Worm (Caenorhabditis elegans): ENCODE data around the gene W09D6.5.

W09D6.5 gene

DNA sequence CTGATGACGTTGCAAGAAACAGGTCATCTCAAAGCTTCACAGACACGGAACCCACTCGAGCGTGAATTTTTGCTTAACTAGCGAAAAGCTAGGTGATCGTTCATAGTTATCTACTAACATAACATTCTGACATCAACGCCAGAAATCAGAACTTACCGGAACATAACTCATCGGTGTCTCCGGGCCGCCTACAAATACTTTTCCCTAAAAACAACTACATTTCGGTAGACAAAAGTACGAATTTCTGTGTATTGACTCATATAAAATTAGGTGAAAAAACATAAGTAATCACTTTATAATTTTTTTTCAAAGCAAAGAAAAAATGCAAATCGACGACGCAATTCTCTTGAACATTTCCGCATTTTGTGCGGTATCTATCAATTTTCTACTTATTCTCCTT, 14.1 kb upstream of the W09D6.5 start, which contains the start of gene str-261:
str-261 (plus strand) TSS at position 301 of the 400 bp plus-strand sequence.
- no peak for TF ChIP-seq nhr-76 (tag; optimal IDR thresholded peaks at IDR 0.05)
- no peak for TF ChIP-seq nhr-237 (tag; optimal IDR thresholded peaks at IDR 0.05)
- TF ChIP-seq blmp-1 (tag; optimal IDR thresholded peaks at IDR 0.05): no peak
- no peak for TF ChIP-seq sptf-1 (tag; optimal IDR thresholded peaks at IDR 0.05)
- TF ChIP-seq M03D4.4 (tag; optimal IDR thresholded peaks at IDR 0.05): no peak

DNA sequence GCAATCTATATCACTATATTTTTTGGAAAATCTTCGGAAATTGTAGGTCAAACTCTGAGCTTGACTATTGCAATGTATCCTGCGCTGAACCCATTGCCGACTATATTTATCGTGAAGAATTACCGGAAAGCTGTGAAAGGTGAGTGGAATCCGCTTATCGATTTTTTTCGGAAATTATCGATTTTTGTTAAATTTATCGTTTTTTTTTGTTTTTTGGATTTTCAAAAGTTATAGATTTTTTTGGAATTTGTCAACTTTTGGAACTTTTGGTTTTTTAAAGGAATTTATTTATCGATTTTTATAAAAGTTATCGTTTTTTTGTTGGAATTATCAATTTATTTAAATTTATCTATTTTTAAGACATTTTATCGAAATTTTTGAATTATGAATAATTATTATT, 11.5 kb upstream of the W09D6.5 start:
- TF ChIP-seq ztf-11 (tag; optimal IDR thresholded peaks at IDR 0.05) (no peak), sptf-1 (tag; optimal IDR thresholded peaks at IDR 0.05) (no peak), drap-1 (GFP tag; optimal IDR thresholded peaks at IDR 0.05) (no peak), ceh-39 (tag; optimal IDR thresholded peaks at IDR 0.05) (no peak), tbx-8 (GFP tag; optimal IDR thresholded peaks at IDR 0.05) (no peak), ceh-43 (GFP tag; optimal IDR thresholded peaks at IDR 0.05) (no peak), ceh-83 (GFP tag; optimal IDR thresholded peaks at IDR 0.05) (no peak), blmp-1 (tag; optimal IDR thresholded peaks at IDR 0.05) (no peak), hlh-1 (tag; optimal IDR thresholded peaks at IDR 0.05) (no peak), lin-13 (tag; optimal IDR thresholded peaks at IDR 0.05) (no peak), nhr-76 (tag; optimal IDR thresholded peaks at IDR 0.05) (no peak), sem-2 (GFP tag; optimal IDR thresholded peaks at IDR 0.05) (no peak), mep-1 (tag; optimal IDR thresholded peaks at IDR 0.05) (no peak), cnd-1 (tag; optimal IDR thresholded peaks at IDR 0.05) (no peak), bed-3 (GFP tag; optimal IDR thresholded peaks at IDR 0.05) (no peak), flh-1 (GFP tag; optimal IDR thresholded peaks at IDR 0.05) (no peak), unc-120 (tag; optimal IDR thresholded peaks at IDR 0.05; ENCODE audit: poor library complexity, severe bottlenecking) (no peak), nhr-28 (tag; optimal IDR thresholded peaks at IDR 0.05) (no peak)

DNA sequence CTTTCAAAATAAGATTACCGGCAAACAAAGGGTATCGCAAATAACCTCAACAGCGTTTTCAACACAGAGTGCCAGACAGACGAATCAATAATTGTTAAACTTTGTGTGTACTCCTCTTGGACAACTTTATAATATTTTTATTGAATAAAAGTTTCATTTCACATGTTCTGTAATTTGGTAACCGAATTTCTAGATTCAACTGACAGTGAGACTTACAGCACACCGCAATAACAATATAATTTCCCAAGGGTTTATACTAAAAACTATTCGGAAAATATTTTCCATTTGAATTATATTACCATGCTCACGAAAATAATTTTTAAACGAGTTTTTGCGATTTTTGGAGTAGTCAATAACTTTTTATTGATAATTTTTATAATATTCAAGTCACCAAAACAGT, 10.9 kb upstream of the W09D6.5 start, which contains the start of gene str-246:
str-246 (plus strand) TSS at position 301 of the 400 bp plus-strand sequence.
- TF ChIP-seq ham-2 (GFP tag; optimal IDR thresholded peaks at IDR 0.05) (no peak), blmp-1 (tag; optimal IDR thresholded peaks at IDR 0.05) (no peak), lin-32 (GFP tag; optimal IDR thresholded peaks at IDR 0.05) (no peak), ztf-11 (tag; optimal IDR thresholded peaks at IDR 0.05) (no peak), tbx-8 (GFP tag; optimal IDR thresholded peaks at IDR 0.05) (no peak), nhr-12 (tag; optimal IDR thresholded peaks at IDR 0.05) (no peak), unc-62 (GFP tag; optimal IDR thresholded peaks at IDR 0.05) (no peak), nhr-2 (tag; optimal IDR thresholded peaks at IDR 0.05) (no peak), nhr-237 (tag; optimal IDR thresholded peaks at IDR 0.05) (no peak), zip-8 (tag; optimal IDR thresholded peaks at IDR 0.05) (no peak), mls-2 (tag; optimal IDR thresholded peaks at IDR 0.05) (no peak), nhr-76 (tag; optimal IDR thresholded peaks at IDR 0.05) (no peak), bed-3 (GFP tag; optimal IDR thresholded peaks at IDR 0.05) (no peak), nhr-28 (tag; optimal IDR thresholded peaks at IDR 0.05) (no peak), hlh-1 (tag; optimal IDR thresholded peaks at IDR 0.05) (no peak), sptf-1 (tag; optimal IDR thresholded peaks at IDR 0.05) (no peak), lsy-2 (tag; optimal IDR thresholded peaks at IDR 0.05) (no peak), lin-13 (tag; optimal IDR thresholded peaks at IDR 0.05) (no peak)

DNA sequence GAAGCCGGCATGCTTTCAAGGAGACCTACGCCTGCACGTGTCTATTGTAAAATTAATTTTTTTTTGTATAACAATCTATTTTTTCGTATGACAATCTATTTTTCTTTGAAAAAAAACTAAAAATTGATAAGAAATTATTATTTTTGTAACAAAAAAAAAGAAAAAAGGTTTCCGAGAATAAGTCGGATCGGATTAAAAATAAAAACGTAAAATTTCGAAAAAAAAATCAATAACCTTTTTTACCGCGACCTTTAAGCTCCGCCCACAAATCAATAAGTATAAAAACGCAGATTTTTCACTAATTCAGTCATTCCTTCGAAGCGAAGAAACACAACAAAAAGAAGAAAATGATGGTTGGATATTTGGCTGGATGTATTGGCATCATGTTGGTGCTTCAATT, 8.8 kb upstream of the W09D6.5 start, which contains the start of gene W09D6.4:
W09D6.4 (plus strand) TSS at position 301 of the 400 bp plus-strand sequence.
- TF ChIP-seq lsy-2 (tag; optimal IDR thresholded peaks at IDR 0.05) (no peak), zip-8 (tag; optimal IDR thresholded peaks at IDR 0.05) (no peak), mls-2 (tag; optimal IDR thresholded peaks at IDR 0.05) (no peak), ceh-39 (tag; optimal IDR thresholded peaks at IDR 0.05) (no peak), elt-3 (tag; optimal IDR thresholded peaks at IDR 0.05) (no peak), bed-3 (GFP tag; optimal IDR thresholded peaks at IDR 0.05) (no peak), unc-120 (tag; optimal IDR thresholded peaks at IDR 0.05; ENCODE audit: poor library complexity, severe bottlenecking) (no peak), elt-1 (tag; optimal IDR thresholded peaks at IDR 0.05; ENCODE audit: borderline replicate concordance, insufficient read depth) (no peak)

DNA sequence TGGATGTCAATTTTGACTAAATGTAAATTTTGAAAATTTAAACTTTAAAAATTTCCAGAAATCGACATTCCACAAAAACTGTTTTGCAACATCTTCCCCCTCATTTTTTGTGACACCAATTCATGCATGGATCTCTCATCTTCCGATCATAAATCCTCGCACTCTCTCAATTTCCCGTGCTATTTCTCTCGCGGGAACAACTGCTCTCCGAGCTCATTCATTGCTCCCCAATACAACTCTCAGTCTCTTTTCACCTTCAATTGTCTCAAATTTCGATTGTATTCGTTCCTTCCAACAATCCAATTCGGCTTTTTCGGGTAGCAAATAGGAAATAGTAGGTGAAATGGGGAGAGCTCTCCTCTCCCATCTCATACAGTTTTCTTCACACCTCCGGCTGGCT, 5.7 kb upstream of the W09D6.5 start:
- TF ChIP-seq lin-32 (GFP tag; optimal IDR thresholded peaks at IDR 0.05) (no peak), pha-4 (tag; optimal IDR thresholded peaks at IDR 0.05) (peak; percentile 10), lsy-2 (tag; optimal IDR thresholded peaks at IDR 0.05) (no peak), sptf-1 (tag; optimal IDR thresholded peaks at IDR 0.05) (no peak), hlh-1 (tag; optimal IDR thresholded peaks at IDR 0.05) (peak; percentile 60), nhr-76 (tag; optimal IDR thresholded peaks at IDR 0.05) (no peak), mls-2 (tag; optimal IDR thresholded peaks at IDR 0.05) (no peak), snpc-4 (tag; optimal IDR thresholded peaks at IDR 0.05) (no peak), unc-62 (GFP tag; optimal IDR thresholded peaks at IDR 0.05) (no peak), lin-13 (tag; optimal IDR thresholded peaks at IDR 0.05) (no peak), mep-1 (tag; optimal IDR thresholded peaks at IDR 0.05) (no peak), unc-39 (tag; optimal IDR thresholded peaks at IDR 0.05) (no peak), ceh-83 (GFP tag; optimal IDR thresholded peaks at IDR 0.05) (no peak), ces-1 (GFP tag; optimal IDR thresholded peaks at IDR 0.05) (no peak), zip-8 (tag; optimal IDR thresholded peaks at IDR 0.05) (no peak), ceh-43 (GFP tag; optimal IDR thresholded peaks at IDR 0.05) (no peak), ceh-39 (tag; optimal IDR thresholded peaks at IDR 0.05) (no peak), blmp-1 (tag; optimal IDR thresholded peaks at IDR 0.05) (no peak)
